Fruit fly (Drosophila melanogaster): ENCODE results near the gene Cph.

The Cph gene

DNA sequence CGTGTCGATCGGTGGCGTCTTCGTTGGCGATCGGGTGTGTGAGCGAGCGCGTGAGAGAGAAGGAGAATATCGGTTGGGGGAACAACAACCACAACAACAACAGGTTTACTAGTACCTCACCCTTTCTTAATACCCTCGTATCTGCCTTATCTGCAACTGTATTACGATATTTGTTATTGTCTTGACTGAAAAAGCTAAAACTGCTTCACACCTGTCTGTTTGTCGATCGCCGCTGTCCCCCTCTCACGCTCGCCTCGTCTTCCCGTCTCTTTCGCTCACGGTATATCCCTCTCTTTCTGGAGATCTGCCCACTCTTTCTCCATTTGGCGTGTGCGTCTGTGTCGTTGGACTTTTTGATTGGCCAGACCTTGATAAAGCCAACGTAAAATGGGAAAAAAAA, 67.2 kb downstream of the Cph start (continued):
- TF ChIP-seq fu2 (GFP tag; optimal IDR thresholded peaks at IDR 0.05) (no peak), sc (optimal IDR thresholded peaks at IDR 0.05) (no peak), sc (GFP tag; optimal IDR thresholded peaks at IDR 0.05) (no peak), az2 (GFP tag; optimal IDR thresholded peaks at IDR 0.05) (no peak), CG2875 (GFP tag; optimal IDR thresholded peaks at IDR 0.05) (no peak), CG13287 (GFP tag; IDR thresholded peaks at IDR 0.05; ENCODE audit: partially characterized antibody) (peak; percentile 10; the same call in 1 of the 2 replicates), ranshi (GFP tag; IDR thresholded peaks at IDR 0.05) (no peak), CG7928 (GFP tag; optimal IDR thresholded peaks at IDR 0.05) (no peak), Adf1 (GFP tag; IDR thresholded peaks at IDR 0.05) (peak; percentile 57), pros (GFP tag; optimal IDR thresholded peaks at IDR 0.05) (peak; percentile 35), ash1 (GFP tag; optimal IDR thresholded peaks at IDR 0.05) (no peak), Aef1 (GFP tag; IDR thresholded peaks at IDR 0.05) (peak; percentile 64), Nf-YC (tag; optimal IDR thresholded peaks at IDR 0.05) (peak; percentile 97), Myb (GFP tag; optimal IDR thresholded peaks at IDR 0.05) (no peak), grn (GFP tag; optimal IDR thresholded peaks at IDR 0.05) (peak; percentile 29), CG2678 (tag; optimal IDR thresholded peaks at IDR 0.05) (no peak), dimm (GFP tag; IDR thresholded peaks at IDR 0.05) (no peak), ac (GFP tag; optimal IDR thresholded peaks at IDR 0.05) (no peak), salm (tag; optimal IDR thresholded peaks at IDR 0.05) (no peak), CG16815 (GFP tag; optimal IDR thresholded peaks at IDR 0.05) (no peak), CG10959 (GFP tag; IDR thresholded peaks at IDR 0.05) (no peak), row (GFP tag; IDR thresholded peaks at IDR 0.05) (no peak), ken (GFP tag; IDR thresholded peaks at IDR 0.05) (no peak), CG8290 (GFP tag; optimal IDR thresholded peaks at IDR 0.05) (no peak), CG8290 (tag; optimal IDR thresholded peaks at IDR 0.05) (no peak), CG8388 (GFP tag; optimal IDR thresholded peaks at IDR 0.05) (no peak), chm (GFP tag; IDR thresholded peaks at IDR 0.05) (no peak), CG18476 (GFP tag; optimal IDR thresholded peaks at IDR 0.05) (no peak), chinmo (GFP tag; IDR thresholded peaks at IDR 0.05; ENCODE audit: partially characterized antibody) (0 out of 4 replicates have a peak, but pooled peaks have one; percentile 65), Atf3 (GFP tag; optimal IDR thresholded peaks at IDR 0.05) (no peak), Bdp1 (GFP tag; optimal IDR thresholded peaks at IDR 0.05) (no peak), Abd-B (GFP tag; optimal IDR thresholded peaks at IDR 0.05) (no peak), Fer3 (tag; optimal IDR thresholded peaks at IDR 0.05) (no peak), HLHmδ (GFP tag; optimal IDR thresholded peaks at IDR 0.05) (no peak), CG4328 (GFP tag; optimal IDR thresholded peaks at IDR 0.05) (no peak), Jarid2 (GFP tag; optimal IDR thresholded peaks at IDR 0.05) (peak; percentile 38), esg (GFP tag; conservative IDR thresholded peaks at IDR 0.05) (no peak), pum (GFP tag; optimal IDR thresholded peaks at IDR 0.05) (no peak), stc (GFP tag; IDR thresholded peaks at IDR 0.05) (no peak), sr (GFP tag; IDR thresholded peaks at IDR 0.05) (peak; percentile 69; the same call in 2 of the 3 replicates), CG12769 (tag; optimal IDR thresholded peaks at IDR 0.05) (no peak), scrt (GFP tag; optimal IDR thresholded peaks at IDR 0.05) (no peak), Trl (optimal IDR thresholded peaks at IDR 0.05) (peak; percentile 8 to 43), Trl (GFP tag; optimal IDR thresholded peaks at IDR 0.05) (no peak), Rfx (GFP tag; IDR thresholded peaks at IDR 0.05) (0 out of 2 replicates have a peak, but pooled peaks have one; percentile 9), Sry-δ (GFP tag; optimal IDR thresholded peaks at IDR 0.05) (no peak), CG1832 (GFP tag; optimal IDR thresholded peaks at IDR 0.05) (peak; percentile 88), MTF-1 (GFP tag; optimal IDR thresholded peaks at IDR 0.05; ENCODE audit: borderline replicate concordance) (no peak)
